Fruit fly (Drosophila melanogaster) whole organism, embryonic: Measurements from ENCODE around the gene CG14664.

Experiments
- Adf1 ChIP-seq: fragments of 200-800 bp; sonication (Bioruptor generic); IDR thresholded peaks from 2 replicates; pipeline ENCODE4 v1.3.6; 2022; ENCODE audit warnings: missing biosample characterization, missing genetic modification characterization
- BtbVII ChIP-seq: fragments of 200-800 bp; sonication (Bioruptor generic); optimal IDR thresholded peaks from 3 replicates; lab custom pipeline; 2017; ENCODE audit warnings: missing biosample characterization, mild to moderate bottlenecking, missing genetic modification characterization
- CG10267 ChIP-seq: fragments of 200-800 bp; sonication (Bioruptor generic); optimal IDR thresholded peaks from 2 replicates; lab custom pipeline; 2018; ENCODE audit warnings: missing biosample characterization, mild to moderate bottlenecking, missing genetic modification characterization, moderate library complexity
- CG10321 ChIP-seq: fragments of 200-800 bp; sonication (Bioruptor generic); IDR thresholded peaks from 2 replicates; pipeline ENCODE4 v1.3.6; 2022; ENCODE audit warnings: missing biosample characterization, missing genetic modification characterization
- CG10979 ChIP-seq: fragments of 200-800 bp; sonication (Bioruptor generic); optimal IDR thresholded peaks from 2 replicates; lab custom pipeline; 2018; ENCODE audit warnings: missing biosample characterization, mild to moderate bottlenecking, missing genetic modification characterization, moderate library complexity
- CG13287 ChIP-seq: fragments of 200-800 bp; sonication (Bioruptor generic); IDR thresholded peaks from 2 replicates; pipeline ENCODE4 v1.3.6; 2022; ENCODE audit warnings: missing biosample characterization, missing genetic modification characterization; ENCODE audit not compliant: partially characterized antibody
- CG15011 ChIP-seq: fragments of 200-800 bp; sonication (Bioruptor generic); optimal IDR thresholded peaks from 3 replicates; lab custom pipeline; 2018; ENCODE audit warnings: missing biosample characterization, mild to moderate bottlenecking, missing genetic modification characterization
- CG15073 ChIP-seq: fragments of 200-800 bp; sonication (Bioruptor generic); optimal IDR thresholded peaks from 2 replicates; lab custom pipeline; 2016; ENCODE audit warnings: missing biosample characterization, missing genetic modification characterization
- CG16813 ChIP-seq: fragments of 200-800 bp; sonication (Bioruptor generic); IDR thresholded peaks from 3 replicates; pipeline ENCODE4 v1.3.6; 2022; ENCODE audit warnings: missing biosample characterization, missing genetic modification characterization; ENCODE audit not compliant: partially characterized antibody
- CG17361 ChIP-seq: fragments of 200-800 bp; sonication (Bioruptor generic); IDR thresholded peaks from 3 replicates; pipeline ENCODE4 v1.3.6; 2022; ENCODE audit warnings: missing biosample characterization, missing genetic modification characterization
- CG2120 ChIP-seq: fragments of 200-800 bp; sonication (Bioruptor generic); optimal IDR thresholded peaks from 3 replicates; lab custom pipeline; 2016; ENCODE audit warnings: missing biosample characterization, missing genetic modification characterization
- CG2678 ChIP-seq: fragments of 200-800 bp; sonication (Bioruptor generic); optimal IDR thresholded peaks from 3 replicates; lab custom pipeline; 2019; ENCODE audit warnings: missing biosample characterization, mild to moderate bottlenecking, missing genetic modification characterization, moderate library complexity
- CG3281 ChIP-seq: fragments of 200-800 bp; sonication (Bioruptor generic); optimal IDR thresholded peaks from 3 replicates; lab custom pipeline; 2017; ENCODE audit warnings: missing biosample characterization, mild to moderate bottlenecking, missing genetic modification characterization
- CG3726 ChIP-seq: fragments of 200-800 bp; sonication (Bioruptor generic); IDR thresholded peaks from 3 replicates; pipeline ENCODE4, ENCODE4 v1.3.6; 2022; ENCODE audit warnings: missing biosample characterization, missing genetic modification characterization
- CG4360 ChIP-seq: fragments of 200-800 bp; sonication (Bioruptor generic); IDR thresholded peaks from 2 replicates; pipeline ENCODE4 v1.3.6; 2022; ENCODE audit warnings: missing biosample characterization, missing genetic modification characterization
- CG4404 ChIP-seq: fragments of 200-800 bp; sonication (Bioruptor generic); IDR thresholded peaks from 2 replicates; pipeline ENCODE4 v1.3.6; 2022; ENCODE audit warnings: missing biosample characterization, missing genetic modification characterization
- CG6175 ChIP-seq: fragments of 200-800 bp; sonication (Bioruptor generic); IDR thresholded peaks from 3 replicates; pipeline ENCODE4 v1.3.6; 2022; ENCODE audit warnings: missing biosample characterization, missing genetic modification characterization
- CG7556 ChIP-seq: fragments of 200-800 bp; sonication (Bioruptor generic); optimal IDR thresholded peaks from 2 replicates; lab custom pipeline; 2017; ENCODE audit warnings: missing biosample characterization, mild to moderate bottlenecking, missing genetic modification characterization
- CG7839 ChIP-seq: fragments of 200-800 bp; sonication (Bioruptor generic); optimal IDR thresholded peaks from 3 replicates; lab custom pipeline; 2018; ENCODE audit warnings: missing biosample characterization, mild to moderate bottlenecking, missing genetic modification characterization, moderate library complexity
- D19A ChIP-seq: fragments of 200-800 bp; optimal IDR thresholded peaks from 3 replicates; lab custom pipeline; 2019; ENCODE audit warnings: missing biosample characterization, mild to moderate bottlenecking, missing genetic modification characterization, moderate library complexity
- D19B ChIP-seq: fragments of 200-800 bp; sonication (Bioruptor generic); optimal IDR thresholded peaks from 2 replicates; lab custom pipeline; 2017; ENCODE audit warnings: missing biosample characterization, mild to moderate bottlenecking, missing genetic modification characterization
- E2f2 ChIP-seq: fragments of 200-800 bp; sonication (Bioruptor generic); IDR thresholded peaks from 2 replicates; pipeline ENCODE4 v1.3.6; 2022; ENCODE audit warnings: missing biosample characterization, missing genetic modification characterization
- Gug ChIP-seq: fragments of 200-800 bp; sonication (Bioruptor generic); IDR thresholded peaks from 4 replicates; pipeline ENCODE4 v1.3.6; 2022; ENCODE audit warnings: missing biosample characterization, missing genetic modification characterization
- HmgZ ChIP-seq: fragments of 200-800 bp; sonication (Bioruptor generic); optimal IDR thresholded peaks from 2 replicates; lab custom pipeline; 2018; ENCODE audit warnings: missing biosample characterization, mild to moderate bottlenecking, missing genetic modification characterization
- Hmr ChIP-seq: fragments of 200-800 bp; sonication (Bioruptor generic); optimal IDR thresholded peaks from 3 replicates; lab custom pipeline; 2017; ENCODE audit warnings: mild to moderate bottlenecking, missing biosample characterization, missing genetic modification reagents, missing genetic modification characterization
- MBD-R2 ChIP-seq: fragments of 200-800 bp; sonication (Bioruptor generic); IDR thresholded peaks from 2 replicates; pipeline ENCODE4 v1.3.6; 2022; ENCODE audit warnings: missing biosample characterization, missing genetic modification characterization
- Meics ChIP-seq: fragments of 200-800 bp; sonication (Bioruptor generic); optimal IDR thresholded peaks from 2 replicates; lab custom pipeline; 2017; ENCODE audit warnings: missing biosample characterization, mild to moderate bottlenecking, missing genetic modification characterization
- NC2β ChIP-seq: fragments of 200-800 bp; sonication (Bioruptor generic); optimal IDR thresholded peaks from 2 replicates; lab custom pipeline; 2016; ENCODE audit warnings: missing biosample characterization, missing genetic modification characterization
- Side ChIP-seq: fragments of 200-800 bp; sonication (Bioruptor generic); optimal IDR thresholded peaks from 2 replicates; lab custom pipeline; 2016; ENCODE audit warnings: missing biosample characterization, missing genetic modification characterization
- Usf ChIP-seq: fragments of 200-800 bp; sonication (Bioruptor generic); optimal IDR thresholded peaks from 2 replicates; lab custom pipeline; 2017; ENCODE audit warnings: missing genotype, missing biosample characterization, missing genetic modification characterization
- da ChIP-seq: fragments of 200-800 bp; sonication (Bioruptor generic); optimal IDR thresholded peaks from 2 replicates; lab custom pipeline; 2016; ENCODE audit warnings: missing biosample characterization, missing genetic modification characterization
- danr ChIP-seq: fragments of 200-800 bp; sonication (Bioruptor generic); IDR thresholded peaks from 2 replicates; pipeline ENCODE4 v1.3.6; 2022; ENCODE audit warnings: missing biosample characterization, missing genetic modification characterization
- eve ChIP-seq, 2 experiments: fragments of >200 bp; optimal IDR thresholded peaks; 2 replicates each; lab custom pipeline; 2017; ENCODE audit warnings: missing biosample characterization in 2 of 2, missing genetic modification characterization in 2 of 2
- exex ChIP-seq: fragments of 200-800 bp; sonication (Bioruptor generic); optimal IDR thresholded peaks from 4 replicates; lab custom pipeline; 2018; ENCODE audit warnings: missing biosample characterization, mild to moderate bottlenecking, missing genetic modification characterization, moderate library complexity
- gcm ChIP-seq: fragments of 200-800 bp; sonication (Bioruptor generic); optimal IDR thresholded peaks from 2 replicates; lab custom pipeline; 2019; ENCODE audit warnings: missing biosample characterization, mild to moderate bottlenecking, missing genetic modification characterization, moderate library complexity
- gem ChIP-seq: fragments of 200-800 bp; sonication (Bioruptor generic); optimal IDR thresholded peaks from 2 replicates; lab custom pipeline; 2019; ENCODE audit warnings: missing biosample characterization, mild to moderate bottlenecking, missing genetic modification characterization, moderate library complexity
- grau ChIP-seq: fragments of 200-800 bp; optimal IDR thresholded peaks from 3 replicates; lab custom pipeline; 2019; ENCODE audit warnings: missing biosample characterization, mild to moderate bottlenecking, missing genetic modification characterization, moderate library complexity
- gro ChIP-seq: fragments of 200-800 bp; sonication (Bioruptor generic); optimal IDR thresholded peaks from 2 replicates; lab custom pipeline; 2016; ENCODE audit warnings: missing biosample characterization, missing genetic modification characterization
- gsb ChIP-seq: fragments of 200-800 bp; sonication (Bioruptor generic); IDR thresholded peaks from 2 replicates; pipeline ENCODE4 v1.3.6; 2022; ENCODE audit warnings: missing biosample characterization, missing genetic modification characterization
- hbn ChIP-seq: fragments of 200-800 bp; sonication (Bioruptor generic); IDR thresholded peaks from 2 replicates; pipeline ENCODE4 v1.3.6; 2022; ENCODE audit warnings: missing biosample characterization, missing genetic modification characterization; ENCODE audit not compliant: partially characterized antibody
- lbe ChIP-seq: fragments of 200-800 bp; sonication (Bioruptor generic); optimal IDR thresholded peaks from 2 replicates; lab custom pipeline; 2016; ENCODE audit warnings: missing biosample characterization, mild to moderate bottlenecking, missing genetic modification characterization
- luna ChIP-seq: fragments of 200-800 bp; sonication (Bioruptor generic); optimal IDR thresholded peaks from 2 replicates; lab custom pipeline; 2016; ENCODE audit warnings: missing biosample characterization, missing genetic modification characterization
- pan ChIP-seq, 4 experiments: fragments of >200 bp in 3 of 4; fragments of 200-800 bp in 1 of 4; sonication (Bioruptor generic) in 1 of 4; optimal IDR thresholded peaks in 3 of 4; IDR thresholded peaks in 1 of 4; 2 replicates each; pipeline versions ENCODE4 v1.3.6 to Lab custom; 2017 to 2022; ENCODE audit warnings: missing biosample characterization in 2 of 4, missing genetic modification characterization in 2 of 4, mixed read lengths in 1 of 4
- prd ChIP-seq, 3 experiments: fragments of >200 bp in 2 of 3; fragments of 200-800 bp in 1 of 3; sonication (Bioruptor generic) in 1 of 3; optimal IDR thresholded peaks in 2 of 3; IDR thresholded peaks in 1 of 3; 2 replicates in 2 of 3; 3 replicates in 1 of 3; pipeline versions ENCODE4 v1.3.6 to Lab custom; 2017 to 2022; ENCODE audit warnings: missing biosample characterization in 1 of 3, missing genetic modification characterization in 1 of 3
- sens ChIP-seq: fragments of 200-800 bp; sonication (Bioruptor generic); peaks from one replicate; lab custom pipeline; 2016; ENCODE audit warnings: missing biosample characterization, missing genetic modification characterization
- zen2 ChIP-seq: fragments of 200-800 bp; sonication (Bioruptor generic); IDR thresholded peaks from 3 replicates; pipeline ENCODE4 v1.3.6; 2022; ENCODE audit warnings: missing biosample characterization, missing genetic modification characterization; ENCODE audit not compliant: partially characterized antibody

Gene CG14664

DNA sequence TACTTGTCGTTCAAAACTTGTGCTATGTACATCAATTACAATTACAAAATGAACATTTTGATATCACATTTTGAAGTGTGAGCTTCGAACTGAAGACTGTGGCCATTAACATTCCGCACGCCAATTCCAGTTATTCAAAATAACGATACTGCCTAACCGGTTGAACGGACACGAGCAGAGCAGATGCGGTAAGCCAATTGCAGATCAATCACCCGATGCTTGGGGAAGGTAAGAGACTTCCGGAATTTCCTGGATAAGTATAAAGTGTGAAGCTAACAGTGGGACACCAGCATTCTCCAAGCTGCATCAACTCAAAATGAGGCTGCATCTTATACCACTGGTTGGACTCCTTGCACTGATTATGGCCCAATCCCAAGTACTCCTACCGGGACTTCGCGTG lies at the start of gene CG14664:
Gene CG14664 (plus strand): TSS at position 301 of the 400 bp plus-strand sequence.
- TF ChIP-seq E2f2 (GFP tag; lab: Robert Waterston, UW), result no peak
- no peak for TF ChIP-seq Adf1 (GFP tag; lab: Robert Waterston, UW)
- no peak for TF ChIP-seq zen2 (GFP tag; lab: Robert Waterston, UW)
- 0 out of 2 replicates have a peak, but pooled peaks have one; percentile 11 for TF ChIP-seq MBD-R2 (GFP tag; lab: Robert Waterston, UW)
- TF ChIP-seq CG10267 (tag; lab: Kevin White, UChicago), result no peak
- TF ChIP-seq CG10979, result no peak
- TF ChIP-seq, all 482 proteins: peak for 1

DNA sequence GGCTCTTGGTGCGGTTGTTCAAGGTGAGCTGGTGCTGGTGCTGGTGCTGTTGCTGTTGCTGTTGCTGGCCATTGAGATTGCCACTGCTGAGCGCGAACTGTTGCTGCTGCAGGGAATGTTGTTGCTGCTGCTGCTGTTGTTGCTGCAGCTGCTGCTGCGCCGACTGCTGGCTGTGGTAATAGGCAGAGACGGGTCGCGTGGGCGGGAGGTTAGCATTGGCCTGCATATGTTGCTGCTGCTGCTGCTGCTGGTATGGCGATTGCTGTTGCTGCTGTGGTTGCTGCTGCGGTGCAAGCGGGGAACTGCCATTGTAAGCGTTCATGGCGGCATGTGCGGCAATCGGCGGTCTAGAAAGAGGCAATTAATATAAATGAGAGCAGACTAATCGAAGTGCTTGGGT lies 48.0 kb upstream of the CG14664 start:
- TF ChIP-seq hbn (GFP tag; lab: Robert Waterston, UW) (no peak), exex (tag; lab: Kevin White, UChicago) (no peak), CG16813 (GFP tag; lab: Robert Waterston, UW) (0 out of 3 replicates have a peak, but pooled peaks have one; percentile 28), D19A (tag; lab: Kevin White, UChicago) (no peak), CG3726 (no peak), Usf (GFP tag; lab: Kevin White, UChicago) (no peak), HmgZ (tag; lab: Kevin White, UChicago) (no peak), CG6175 (GFP tag; lab: Robert Waterston, UW) (0 out of 3 replicates have a peak, but pooled peaks have one; percentile 11), danr (no peak), BtbVII (GFP tag; lab: Kevin White, UChicago) (no peak), CG3281 (no peak)

DNA sequence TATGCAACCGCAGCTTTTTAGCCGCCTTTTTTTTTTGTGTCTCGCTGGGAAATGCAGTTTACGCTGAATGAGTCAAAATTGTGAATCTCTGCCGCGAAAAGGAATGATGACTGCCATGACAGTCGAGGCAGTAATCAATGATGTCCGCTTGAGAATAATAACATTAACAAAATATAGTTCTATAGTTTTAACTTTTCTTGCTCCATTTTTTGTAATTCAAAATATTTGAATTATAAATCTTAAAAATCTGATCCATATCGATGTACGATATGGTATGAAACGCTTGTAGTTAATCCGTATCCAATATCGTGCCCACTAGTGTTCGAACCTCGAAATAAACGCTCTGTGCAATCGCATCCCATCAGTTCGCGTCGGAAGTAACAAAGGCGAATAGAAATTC lies 36.1 kb upstream of the CG14664 start:
- peak; percentile 81 for TF ChIP-seq CG15073 (GFP tag; lab: Kevin White, UChicago)
- no peak for TF ChIP-seq prd (optimal IDR thresholded peaks at IDR 0.05; lab: Kevin White, UChicago)
- 0 out of 3 replicates have a peak, but pooled peaks have one; percentile 4 for TF ChIP-seq prd (GFP tag; IDR thresholded peaks at IDR 0.05; lab: Robert Waterston, UW)
- no peak for TF ChIP-seq HmgZ (tag; lab: Kevin White, UChicago)
- no peak for TF ChIP-seq pan (optimal IDR thresholded peaks at IDR 0.05; lab: Kevin White, UChicago)
- TF ChIP-seq pan (GFP tag; optimal IDR thresholded peaks at IDR 0.05 in 1 of 2, IDR thresholded peaks at IDR 0.05 in 1 of 2), result no peak
- no peak for TF ChIP-seq CG17361 (GFP tag; lab: Robert Waterston, UW)
- TF ChIP-seq CG4360 (GFP tag; lab: Robert Waterston, UW), result no peak
- TF ChIP-seq gcm (GFP tag; lab: Kevin White, UChicago), result no peak
- TF ChIP-seq Gug (GFP tag; lab: Robert Waterston, UW), result no peak
- peak; percentile 81 for TF ChIP-seq sens (GFP tag; lab: Kevin White, UChicago)
- no peak for TF ChIP-seq CG13287 (GFP tag; lab: Robert Waterston, UW)
- TF ChIP-seq CG10321 (GFP tag; lab: Robert Waterston, UW), result no peak
- no peak for TF ChIP-seq CG15011 (GFP tag; lab: Kevin White, UChicago)
- no peak for TF ChIP-seq gsb
- TF ChIP-seq gro (GFP tag; lab: Kevin White, UChicago), result no peak
- no peak for TF ChIP-seq NC2β (GFP tag; lab: Kevin White, UChicago)

DNA sequence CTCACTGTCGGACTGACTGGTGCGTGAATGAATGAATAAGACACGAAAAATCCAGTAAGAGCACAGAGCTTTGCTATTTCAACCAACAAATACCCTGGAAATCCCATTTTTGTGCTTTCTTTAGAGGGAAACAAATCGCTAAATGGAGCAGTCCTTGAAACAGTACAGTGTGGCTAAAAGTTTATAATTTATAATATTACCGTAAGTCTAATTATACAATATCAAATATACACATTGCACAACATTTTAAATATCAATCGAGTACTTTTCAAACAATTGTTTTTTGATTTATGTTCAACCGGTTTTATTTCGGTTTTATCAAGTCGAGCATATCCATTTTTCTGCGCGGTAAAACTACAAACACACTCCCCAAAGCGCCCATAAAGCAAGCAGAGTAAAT lies 30.7 kb upstream of the CG14664 start:
- peak; percentile 17 for TF ChIP-seq CG2678 (tag; lab: Kevin White, UChicago)
- peak; percentile 25 for TF ChIP-seq Meics
- TF ChIP-seq grau, result peak; percentile 23
- peak; percentile 16 for TF ChIP-seq CG7839 (tag; lab: Kevin White, UChicago)
- peak; percentile 23 for TF ChIP-seq CG2120 (GFP tag; lab: Kevin White, UChicago)
- peak in 1 of 2 experiments; percentile 48 for TF ChIP-seq eve (GFP tag; optimal IDR thresholded peaks at IDR 0.05; lab: Kevin White, UChicago)
- TF ChIP-seq CG7556, result peak; percentile 10
- TF ChIP-seq CG4404, result no peak
- no peak for TF ChIP-seq Side
- TF ChIP-seq D19B, result peak; percentile 80
- TF ChIP-seq Hmr, result peak; percentile 20
- TF ChIP-seq gem (tag; lab: Kevin White, UChicago), result peak; percentile 31
- no peak for TF ChIP-seq lbe (GFP tag; lab: Kevin White, UChicago)
- no peak for TF ChIP-seq luna (GFP tag; lab: Kevin White, UChicago)
- no peak for TF ChIP-seq da (GFP tag; lab: Kevin White, UChicago)
